Fruit fly (Drosophila melanogaster) whole organism, prepupa: ENCODE data around the gene sphe.

Experiments
- Blimp-1 ChIP-seq: fragments of 200-800 bp; sonication (Bioruptor generic); optimal IDR thresholded peaks from 3 replicates; lab custom pipeline; 2017; ENCODE audit warnings: missing biosample characterization, missing genetic modification characterization, mild to moderate bottlenecking, moderate library complexity, missing genetic modification reagents
- CG10631 ChIP-seq: fragments of 200-800 bp; sonication (Bioruptor generic); optimal IDR thresholded peaks from 2 replicates; lab custom pipeline; 2016; ENCODE audit warnings: missing biosample characterization, missing genetic modification characterization
- CG10669 ChIP-seq: fragments of 200-800 bp; sonication (Bioruptor generic); optimal IDR thresholded peaks from 3 replicates; lab custom pipeline; 2018; ENCODE audit warnings: missing biosample characterization, mild to moderate bottlenecking, missing genetic modification characterization, moderate library complexity
- CG11294 ChIP-seq: fragments of 200-800 bp; sonication (Bioruptor generic); IDR thresholded peaks from 2 replicates; pipeline ENCODE4 v1.3.6; 2022; ENCODE audit warnings: missing biosample characterization, missing genetic modification characterization
- CG11762 ChIP-seq: fragments of 200-800 bp; sonication (Bioruptor generic); optimal IDR thresholded peaks from 3 replicates; lab custom pipeline; 2016; ENCODE audit warnings: missing biosample characterization, missing genetic modification characterization; ENCODE audit not compliant: insufficient read depth
- CG15336 ChIP-seq: fragments of 200-800 bp; sonication (Bioruptor generic); IDR thresholded peaks from 2 replicates; pipeline ENCODE4 v1.3.6; 2022; ENCODE audit warnings: missing biosample characterization, missing genetic modification characterization
- CG1621 ChIP-seq: fragments of 200-800 bp; sonication (Bioruptor generic); optimal IDR thresholded peaks from 3 replicates; lab custom pipeline; 2018; ENCODE audit warnings: missing biosample characterization, mild to moderate bottlenecking, missing genetic modification characterization
- CG3032 ChIP-seq: fragments of 200-800 bp; optimal IDR thresholded peaks from 2 replicates; lab custom pipeline; 2019; ENCODE audit warnings: missing biosample characterization, mild to moderate bottlenecking, missing genetic modification characterization, moderate library complexity
- CG31627 ChIP-seq: fragments of 200-800 bp; sonication (Bioruptor generic); optimal IDR thresholded peaks from 3 replicates; lab custom pipeline; 2016; ENCODE audit warnings: missing biosample characterization, missing genetic modification characterization
- CG34406 ChIP-seq: fragments of 200-800 bp; sonication (Bioruptor generic); optimal IDR thresholded peaks from 3 replicates; lab custom pipeline; 2016; ENCODE audit warnings: missing biosample characterization, missing genetic modification characterization
- CG3919 ChIP-seq: fragments of 200-800 bp; sonication (Bioruptor generic); optimal IDR thresholded peaks from 3 replicates; lab custom pipeline; 2016; ENCODE audit warnings: missing biosample characterization, missing genetic modification characterization
- CG4318 ChIP-seq: fragments of 200-800 bp; sonication (Bioruptor generic); optimal IDR thresholded peaks from 3 replicates; lab custom pipeline; 2017; ENCODE audit warnings: missing biosample characterization, mild to moderate bottlenecking, missing genetic modification characterization
- CG6163 ChIP-seq: fragments of 200-800 bp; sonication (Bioruptor generic); IDR thresholded peaks from 3 replicates; pipeline ENCODE4 v1.3.6; 2022; ENCODE audit warnings: missing biosample characterization, missing genetic modification characterization
- CG6276 ChIP-seq: fragments of 200-800 bp; sonication (Bioruptor generic); optimal IDR thresholded peaks from 2 replicates; lab custom pipeline; 2017; ENCODE audit warnings: missing biosample characterization, mild to moderate bottlenecking, missing genetic modification characterization
- CG6792 ChIP-seq: fragments of 200-800 bp; sonication (Bioruptor generic); optimal IDR thresholded peaks from 3 replicates; lab custom pipeline; 2016; ENCODE audit warnings: missing biosample characterization, missing genetic modification characterization
- CG6808 ChIP-seq: fragments of 200-800 bp; sonication (Bioruptor generic); optimal IDR thresholded peaks from 3 replicates; lab custom pipeline; 2017; ENCODE audit warnings: missing biosample characterization, missing genetic modification characterization, mild to moderate bottlenecking, moderate library complexity, missing genetic modification reagents
- CG6854 ChIP-seq: fragments of 200-800 bp; sonication (Bioruptor generic); optimal IDR thresholded peaks from 2 replicates; lab custom pipeline; 2017; ENCODE audit warnings: missing biosample characterization, mild to moderate bottlenecking, missing genetic modification characterization
- CG8119 ChIP-seq: fragments of 200-800 bp; sonication (Bioruptor generic); IDR thresholded peaks from 3 replicates; pipeline ENCODE4 v1.3.6; 2022; ENCODE audit warnings: missing biosample characterization, missing genetic modification characterization
- CG8319 ChIP-seq: fragments of 200-800 bp; sonication (Bioruptor generic); optimal IDR thresholded peaks from 3 replicates; lab custom pipeline; 2016; ENCODE audit warnings: missing biosample characterization, missing genetic modification characterization
- Eip75B ChIP-seq: fragments of 200-800 bp; sonication (Bioruptor generic); optimal IDR thresholded peaks from 3 replicates; lab custom pipeline; 2016; ENCODE audit warnings: missing biosample characterization, missing genetic modification characterization
- Ets21C ChIP-seq: fragments of 200-800 bp; sonication (Bioruptor generic); optimal IDR thresholded peaks from 3 replicates; lab custom pipeline; 2016; ENCODE audit warnings: missing biosample characterization, missing genetic modification characterization
- Ets96B ChIP-seq: fragments of 200-800 bp; optimal IDR thresholded peaks from 2 replicates; lab custom pipeline; 2019; ENCODE audit warnings: missing biosample characterization, mild to moderate bottlenecking, missing genetic modification characterization, moderate library complexity
- Gug ChIP-seq: fragments of 200-800 bp; sonication (Bioruptor generic); IDR thresholded peaks from 2 replicates; pipeline ENCODE4 v1.3.6; 2022; ENCODE audit warnings: missing biosample characterization, missing genetic modification characterization
- Hr39 ChIP-seq: fragments of 200-800 bp; sonication (Bioruptor generic); optimal IDR thresholded peaks from 2 replicates; lab custom pipeline; 2016; ENCODE audit warnings: missing biosample characterization, missing genetic modification characterization
- Lpt ChIP-seq: fragments of 200-800 bp; sonication (Bioruptor generic); optimal IDR thresholded peaks from 3 replicates; lab custom pipeline; 2016; ENCODE audit warnings: missing biosample characterization, missing genetic modification characterization
- Smox ChIP-seq: fragments of 200-800 bp; sonication (Bioruptor generic); optimal IDR thresholded peaks from 3 replicates; lab custom pipeline; 2016; ENCODE audit warnings: missing biosample characterization, missing genetic modification characterization
- Sox14 ChIP-seq: fragments of 200-800 bp; sonication (Bioruptor generic); optimal IDR thresholded peaks from 3 replicates; lab custom pipeline; 2016; ENCODE audit warnings: missing biosample characterization, missing genetic modification characterization
- achi ChIP-seq: fragments of 200-800 bp; sonication (Bioruptor generic); optimal IDR thresholded peaks from 3 replicates; lab custom pipeline; 2016; ENCODE audit warnings: missing biosample characterization, missing genetic modification characterization
- cyc ChIP-seq: fragments of 200-800 bp; sonication (Bioruptor generic); optimal IDR thresholded peaks from 3 replicates; lab custom pipeline; 2016; ENCODE audit warnings: missing biosample characterization, missing genetic modification characterization
- fd59A ChIP-seq: fragments of 200-800 bp; sonication (Bioruptor generic); optimal IDR thresholded peaks from 2 replicates; lab custom pipeline; 2017; ENCODE audit warnings: missing biosample characterization, mild to moderate bottlenecking, missing genetic modification characterization, missing genetic modification reagents
- fkh ChIP-seq: fragments of 200-800 bp; sonication (Bioruptor generic); optimal IDR thresholded peaks from 3 replicates; lab custom pipeline; 2017; ENCODE audit warnings: missing biosample characterization, mild to moderate bottlenecking, missing genetic modification characterization, moderate library complexity
- net ChIP-seq: fragments of 200-800 bp; sonication (Bioruptor generic); optimal IDR thresholded peaks from 3 replicates; lab custom pipeline; 2016; ENCODE audit warnings: missing biosample characterization, missing genetic modification characterization
- pdm3 ChIP-seq: fragments of 200-800 bp; sonication (Bioruptor generic); optimal IDR thresholded peaks from 3 replicates; lab custom pipeline; 2016; ENCODE audit warnings: missing biosample characterization, missing genetic modification characterization
- salr ChIP-seq, 2 experiments: fragments of 200-800 bp; sonication (Bioruptor generic); optimal IDR thresholded peaks; 3 replicates each; lab custom pipeline; 2016 to 2018; ENCODE audit warnings: missing biosample characterization in 2 of 2, missing genetic modification characterization in 2 of 2, mild to moderate bottlenecking in 1 of 2
- spab ChIP-seq: fragments of 200-800 bp; sonication (Bioruptor generic); optimal IDR thresholded peaks from 2 replicates; lab custom pipeline; 2017; ENCODE audit warnings: missing biosample characterization, mild to moderate bottlenecking, missing genetic modification characterization, missing genetic modification reagents
- ss ChIP-seq, 2 experiments: fragments of 200-800 bp; sonication (Bioruptor generic); optimal IDR thresholded peaks; 2 replicates in 1 of 2; 3 replicates in 1 of 2; lab custom pipeline; 2017 to 2018; ENCODE audit warnings: mild to moderate bottlenecking in 2 of 2, missing biosample characterization in 2 of 2, missing genetic modification characterization in 2 of 2, moderate library complexity in 1 of 2
- svp ChIP-seq: fragments of 200-800 bp; sonication (Bioruptor generic); peaks from one replicate; lab custom pipeline; 2016; ENCODE audit warnings: missing biosample characterization, missing genetic modification characterization
- vri ChIP-seq: fragments of 200-800 bp; sonication (Bioruptor generic); optimal IDR thresholded peaks from 3 replicates; lab custom pipeline; 2016; ENCODE audit warnings: missing biosample characterization, mild to moderate bottlenecking, missing genetic modification characterization

The sphe gene

DNA sequence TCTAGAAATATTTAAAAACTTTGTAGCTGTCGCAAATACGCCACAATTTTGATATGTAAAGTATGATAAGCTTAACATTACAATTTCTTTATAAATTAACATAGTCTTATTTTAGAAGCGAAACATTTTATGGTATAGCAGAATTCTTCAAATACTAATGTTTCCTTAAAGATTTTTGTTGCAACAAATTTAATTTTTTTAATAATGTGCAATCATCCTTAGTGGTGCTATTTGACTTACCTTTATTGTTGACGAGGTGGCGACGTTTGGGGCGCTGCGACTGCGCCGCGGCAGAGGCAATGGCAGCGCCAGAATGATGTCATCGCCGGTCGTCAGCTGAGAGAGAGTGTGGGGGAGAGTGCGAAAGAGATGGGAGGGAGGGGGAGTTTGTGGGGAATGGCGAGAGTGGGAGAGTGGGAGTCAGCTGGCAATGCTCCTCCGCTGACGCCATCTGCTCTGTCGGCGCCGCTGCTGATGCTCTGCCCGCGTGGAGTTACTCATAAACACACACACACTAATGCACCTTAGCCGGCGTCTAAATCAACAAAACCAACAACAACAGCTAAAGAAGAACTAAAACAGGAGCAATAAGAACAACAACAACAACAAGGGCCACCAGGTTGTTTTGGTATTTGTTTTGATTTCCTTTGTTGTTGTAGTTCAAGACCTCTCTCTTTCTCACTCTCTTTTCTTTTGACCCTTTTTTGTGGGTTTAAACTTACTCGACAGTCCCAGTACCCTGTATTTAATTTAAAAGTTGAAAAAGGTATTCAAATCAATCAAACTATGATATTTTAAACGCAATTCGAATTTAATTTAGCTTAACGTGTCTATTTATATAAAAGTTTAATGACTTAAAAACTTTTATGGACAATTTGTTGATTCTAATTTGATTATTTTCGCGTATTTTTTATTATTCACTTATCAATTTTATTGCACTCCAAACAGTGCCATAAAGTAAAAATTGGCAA is 21.7 kb upstream of the sphe start (continued):
- TF ChIP-seq CG6163 (GFP tag; lab: Robert Waterston, UW), result peak; percentile 57; the same call in 2 of the 3 replicates
- TF ChIP-seq ss (GFP tag; optimal IDR thresholded peaks at IDR 0.05; lab: Kevin White, UChicago), result peak; percentile 73 to 78
- TF ChIP-seq fd59A (GFP tag; lab: Kevin White, UChicago), result peak; percentile 20
- TF ChIP-seq fkh (GFP tag; lab: Kevin White, UChicago), result peak; percentile 26
- TF ChIP-seq Blimp-1 (GFP tag; lab: Kevin White, UChicago), result peak; percentile 16
- peak; percentile 5 for TF ChIP-seq Lpt (GFP tag; lab: Kevin White, UChicago)
- TF ChIP-seq salr (GFP tag; optimal IDR thresholded peaks at IDR 0.05; lab: Kevin White, UChicago), result peak; percentile 36 to 56
- TF ChIP-seq Eip75B (GFP tag; lab: Kevin White, UChicago), result peak; percentile 27
- TF ChIP-seq CG6792 (GFP tag; lab: Kevin White, UChicago), result peak; percentile 67
- peak; percentile 13 for TF ChIP-seq CG8319 (GFP tag; lab: Kevin White, UChicago)
- peak; percentile 38 for TF ChIP-seq CG10669 (GFP tag; lab: Kevin White, UChicago)
- peak; percentile 76 for TF ChIP-seq CG31627 (GFP tag; lab: Kevin White, UChicago)
- TF ChIP-seq spab (GFP tag; lab: Kevin White, UChicago), result peak; percentile 59
- TF ChIP-seq net, result peak; percentile 69
- peak; percentile 60; the same call in 1 of the 2 replicates for TF ChIP-seq CG11294 (GFP tag; lab: Robert Waterston, UW)
- TF ChIP-seq Ets21C (GFP tag; lab: Kevin White, UChicago), result peak; percentile 68
- TF ChIP-seq achi (GFP tag; lab: Kevin White, UChicago), result peak; percentile 67
- TF ChIP-seq CG1621 (tag; lab: Kevin White, UChicago), result peak; percentile 69
- peak; percentile 42 for TF ChIP-seq Gug (GFP tag; lab: Robert Waterston, UW)
- TF ChIP-seq cyc (GFP tag; lab: Kevin White, UChicago), result peak; percentile 50
- TF ChIP-seq CG6276 (GFP tag; lab: Kevin White, UChicago), result peak; percentile 66
- peak; percentile 4 for TF ChIP-seq CG6854
- peak; percentile 67 for TF ChIP-seq CG3032
- peak; percentile 75 for TF ChIP-seq Smox (GFP tag; lab: Kevin White, UChicago)
- TF ChIP-seq CG4318 (GFP tag; lab: Kevin White, UChicago), result peak; percentile 68
- peak; percentile 59 for TF ChIP-seq Sox14 (GFP tag; lab: Kevin White, UChicago)
- peak; percentile 69 for TF ChIP-seq Hr39 (GFP tag; lab: Kevin White, UChicago)
- TF ChIP-seq pdm3, result peak; percentile 79
- no peak for TF ChIP-seq CG11762
- peak; percentile 45 for TF ChIP-seq CG3919 (GFP tag; lab: Kevin White, UChicago)
- peak; percentile 56 for TF ChIP-seq CG10631 (GFP tag; lab: Kevin White, UChicago)
- peak; percentile 83 for TF ChIP-seq CG6808 (GFP tag; lab: Kevin White, UChicago)
- TF ChIP-seq CG15336 (GFP tag; lab: Robert Waterston, UW), result peak; percentile 83

DNA sequence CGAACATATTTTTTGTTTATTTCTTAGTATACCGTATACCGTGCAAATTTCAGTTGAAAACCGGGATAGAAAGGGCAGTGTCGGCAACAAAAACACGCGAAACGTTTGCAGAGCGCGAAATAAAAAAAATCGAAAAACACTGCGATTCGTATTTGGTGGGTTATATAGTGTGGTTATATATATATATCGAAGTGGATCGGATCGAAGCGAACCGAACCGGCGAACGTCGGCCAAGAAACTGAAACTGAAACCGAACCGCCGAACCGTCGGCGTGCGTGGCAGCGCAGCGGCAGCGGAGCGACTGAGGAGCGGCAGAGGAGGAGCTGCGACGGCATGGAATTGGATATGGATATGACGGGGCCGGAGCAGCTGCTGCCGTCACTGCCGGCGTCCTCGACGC is 19.4 kb upstream of the sphe start, which contains the start of the genes CG32572 and CG34325:
TSS of gene CG32572 (plus strand) at position 16 of the 400 bp plus-strand sequence.
TSS of gene CG34325 (minus strand) at position 244 of the 400 bp plus-strand sequence.
- TF ChIP-seq CG34406 (GFP tag; lab: Kevin White, UChicago) (no peak), vri (GFP tag; lab: Kevin White, UChicago) (peak; percentile 21), Hr39 (GFP tag; lab: Kevin White, UChicago) (no peak), svp (GFP tag; lab: Kevin White, UChicago) (peak; percentile 64), Ets96B (tag; lab: Kevin White, UChicago) (no peak), CG8119 (GFP tag; lab: Robert Waterston, UW) (no peak)
